Worm (Caenorhabditis elegans) whole organism, L4 larva: Measurements from ENCODE around the gene asp-18.
"Not testable (repeated sequence)": the region's sequence is repeated elsewhere in the genome, so short reads cannot be mapped to it uniquely, and the experiment has no call there.

Experiments used
- T20F7.1 ChIP-seq: fragments of 200-800 bp; sonication (Bioruptor generic); optimal IDR thresholded peaks from 2 replicates; lab custom pipeline; 2018; ENCODE audit warnings: mild to moderate bottlenecking, missing genetic modification characterization, missing compliant biosample characterization
- T26A8.4 ChIP-seq: fragments of 200-800 bp; sonication (Bioruptor generic); IDR thresholded peaks from 2 replicates; pipeline ENCODE4 v1.3.6; 2022; ENCODE audit warnings: missing genetic modification characterization, missing compliant biosample characterization
- ZK337.2 ChIP-seq: fragments of 200-800 bp; sonication (Bioruptor generic); IDR thresholded peaks from 2 replicates; pipeline ENCODE4 v1.3.6; 2022; ENCODE audit warnings: missing genetic modification reagents, missing genetic modification characterization, missing compliant biosample characterization
- aha-1 ChIP-seq: fragments of 150-350 bp; peaks from one replicate; lab custom pipeline; 2014; ENCODE audit warnings: missing biosample characterization, missing genetic modification characterization
- ceh-82 ChIP-seq: sonication (generic microtip); optimal IDR thresholded peaks from 2 replicates; lab custom pipeline; 2017; ENCODE audit warnings: missing biosample characterization, missing genetic modification characterization
- cey-2 ChIP-seq: sonication (generic microtip); optimal IDR thresholded peaks from 3 replicates; lab custom pipeline; 2017; ENCODE audit warnings: missing genetic modification characterization, mild to moderate bottlenecking, missing compliant biosample characterization, antibody characterized with exemption, borderline replicate concordance; ENCODE audit not compliant: insufficient read depth
- daf-19 ChIP-seq: fragments of 200-800 bp; sonication (Bioruptor generic); conservative IDR thresholded peaks from 2 replicates; pipeline ENCODE4 v1.3.6; 2022; ENCODE audit warnings: missing genetic modification characterization, missing compliant biosample characterization
- daf-8 ChIP-seq: fragments of 200-800 bp; sonication (Bioruptor generic); IDR thresholded peaks from 2 replicates; pipeline ENCODE4 v1.3.6; 2022; ENCODE audit warnings: missing genetic modification characterization, missing compliant biosample characterization
- dmd-6 ChIP-seq: fragments of 200-800 bp; sonication (Bioruptor generic); IDR thresholded peaks from 2 replicates; pipeline ENCODE4 v1.3.6; 2022; ENCODE audit warnings: missing genetic modification reagents, missing genetic modification characterization, missing compliant biosample characterization
- dmd-8 ChIP-seq: fragments of 200-800 bp; sonication (Bioruptor generic); IDR thresholded peaks from 2 replicates; pipeline ENCODE4 v1.3.6; 2022; ENCODE audit warnings: missing genetic modification characterization, missing compliant biosample characterization
- duxl-1 ChIP-seq: sonication (generic microtip); optimal IDR thresholded peaks from 2 replicates; lab custom pipeline; 2016; ENCODE audit warnings: mild to moderate bottlenecking, missing genetic modification characterization, moderate library complexity, missing compliant biosample characterization; ENCODE audit not compliant: poor library complexity
- fos-1 ChIP-seq: fragments of 150-350 bp; optimal IDR thresholded peaks from 2 replicates; lab custom pipeline; 2014; ENCODE audit warnings: missing biosample characterization, missing genetic modification characterization
- lim-7 ChIP-seq: fragments of 200-800 bp; sonication (Bioruptor generic); IDR thresholded peaks from 2 replicates; pipeline ENCODE4 v1.3.6; 2022; ENCODE audit warnings: missing genetic modification characterization, missing compliant biosample characterization
- lin-15B ChIP-seq: fragments of 150-350 bp; sonication (generic microtip); optimal IDR thresholded peaks from 3 replicates; lab custom pipeline; 2014; ENCODE audit warnings: missing biosample characterization, missing genetic modification characterization
- mes-2 ChIP-seq: sonication (generic microtip); optimal IDR thresholded peaks from 2 replicates; lab custom pipeline; 2016; ENCODE audit warnings: missing genotype, mild to moderate bottlenecking, missing genetic modification characterization, missing compliant biosample characterization; ENCODE audit not compliant: poor library complexity, severe bottlenecking
- nhr-102 ChIP-seq: sonication (generic microtip); optimal IDR thresholded peaks from 2 replicates; lab custom pipeline; 2016; ENCODE audit warnings: mild to moderate bottlenecking, missing genetic modification characterization, moderate library complexity, missing compliant biosample characterization
- nhr-28 ChIP-seq: fragments of 150-350 bp; optimal IDR thresholded peaks from 2 replicates; lab custom pipeline; 2014; ENCODE audit warnings: missing biosample characterization, missing genetic modification characterization
- nhr-41 ChIP-seq: fragments of 200-800 bp; sonication (Bioruptor generic); IDR thresholded peaks from 2 replicates; pipeline ENCODE4 v1.3.6; 2022; ENCODE audit warnings: missing genetic modification reagents, missing genetic modification characterization, missing compliant biosample characterization
- nhr-42 ChIP-seq: fragments of 200-800 bp; sonication (Bioruptor generic); IDR thresholded peaks from 2 replicates; pipeline ENCODE4 v1.3.6; 2022; ENCODE audit warnings: missing genetic modification characterization, missing compliant biosample characterization
- nhr-48 ChIP-seq: sonication (generic microtip); optimal IDR thresholded peaks from 2 replicates; lab custom pipeline; 2016; ENCODE audit warnings: mild to moderate bottlenecking, missing genetic modification characterization, missing compliant biosample characterization
- nhr-76 ChIP-seq: fragments of 150-350 bp; optimal IDR thresholded peaks from 2 replicates; lab custom pipeline; 2014; ENCODE audit warnings: missing biosample characterization, missing genetic modification characterization
- pqm-1 ChIP-seq: sonication (generic microtip); optimal IDR thresholded peaks from 2 replicates; lab custom pipeline; 2017; ENCODE audit warnings: missing biosample characterization, missing genetic modification characterization
- rbr-2 ChIP-seq: sonication (generic microtip); optimal IDR thresholded peaks from 2 replicates; lab custom pipeline; 2016; ENCODE audit warnings: missing genotype, missing genetic modification characterization, missing compliant biosample characterization
- saeg-2 ChIP-seq: fragments of 200-800 bp; sonication (Bioruptor generic); IDR thresholded peaks from 2 replicates; pipeline ENCODE4 v1.3.6; 2022; ENCODE audit warnings: missing genetic modification reagents, missing genetic modification characterization, missing compliant biosample characterization
- set-16 ChIP-seq: fragments of 200-800 bp; sonication (Bioruptor generic); IDR thresholded peaks from 2 replicates; pipeline ENCODE4 v1.3.6; 2022; ENCODE audit warnings: missing genetic modification reagents, missing genetic modification characterization, missing compliant biosample characterization
- skn-1 ChIP-seq: fragments of 150-350 bp; optimal IDR thresholded peaks from 2 replicates; lab custom pipeline; 2014; ENCODE audit warnings: missing biosample characterization, missing genetic modification characterization
- spr-3 ChIP-seq: fragments of 200-800 bp; sonication (Bioruptor generic); optimal IDR thresholded peaks from 2 replicates; lab custom pipeline; 2018; ENCODE audit warnings: mild to moderate bottlenecking, missing genetic modification characterization, missing compliant biosample characterization
- tag-97 ChIP-seq: fragments of 200-800 bp; sonication (Bioruptor generic); IDR thresholded peaks from 2 replicates; pipeline ENCODE4 v1.3.6; 2022; ENCODE audit warnings: missing genetic modification characterization, missing compliant biosample characterization
- unc-62 ChIP-seq, 3 experiments: fragments of 150-350 bp in 1 of 3; sonication (generic microtip); optimal IDR thresholded peaks in 2 of 3; peaks in 1 of 3; 1 replicate in 1 of 3; 2 replicates in 2 of 3; lab custom pipeline; 2014 to 2017; ENCODE audit warnings: missing biosample characterization in 3 of 3, missing genetic modification characterization in 3 of 3, missing genetic modification reagents in 3 of 3, missing genotype in 1 of 3
- vab-7 ChIP-seq: fragments of 200-800 bp; sonication (Bioruptor generic); IDR thresholded peaks from 2 replicates; pipeline ENCODE4 v1.3.6; 2022; ENCODE audit warnings: missing genetic modification reagents, missing genetic modification characterization, missing compliant biosample characterization
- zag-1 ChIP-seq: fragments of 150-350 bp; optimal IDR thresholded peaks from 2 replicates; lab custom pipeline; 2014; ENCODE audit warnings: missing biosample characterization, missing genetic modification characterization
- zfp-2 ChIP-seq: sonication (generic microtip); optimal IDR thresholded peaks from 2 replicates; lab custom pipeline; 2016; ENCODE audit warnings: mild to moderate bottlenecking, missing genetic modification characterization, missing compliant biosample characterization

asp-18 gene

ce11 chrV:18760174-18760573, 28.7 kb upstream of the asp-18 start, which contains the start of gene F11D11.3:
Gene F11D11.3 (minus strand): TSS chrV:18760274.
- TF ChIP-seq nhr-41, result no peak

ce11 chrV:18754328-18754727, 22.8 kb upstream of the asp-18 start, which contains the start of gene clec-254:
Gene clec-254 (minus strand): TSS chrV:18754428.
- TF ChIP-seq spr-3 (GFP tag; lab: Kevin White, UChicago); dmd-8 (GFP tag; lab: Robert Waterston, UW); dmd-6: not testable (repeated sequence)

ce11 chrV:18753036-18753435, 21.6 kb upstream of the asp-18 start, which contains the start of gene F11D11.6:
Gene F11D11.6 (minus strand): TSS chrV:18753136.
- TF ChIP-seq vab-7 (GFP tag; lab: Robert Waterston, UW), result no peak
- TF ChIP-seq lin-15B (tag; lab: Kevin White, UChicago), result no peak

ce11 chrV:18750445-18750844, 19.0 kb upstream of the asp-18 start, which contains the start of the genes F11D11.21 and F11D11.12:
Gene F11D11.21 (minus strand): TSS chrV:18750545.
Gene F11D11.12 (minus strand): TSS chrV:18750682.
- TF ChIP-seq unc-62 (GFP tag; optimal IDR thresholded peaks at IDR 0.05 in 1 of 2; lab: Kevin White, UChicago), result peak in 1 of 2 experiments; percentile 17
- TF ChIP-seq unc-62 (tag; optimal IDR thresholded peaks at IDR 0.05; lab: Kevin White, UChicago), result no peak
- TF ChIP-seq saeg-2 (GFP tag; lab: Robert Waterston, UW), result no peak

- TF ChIP-seq unc-62 (GFP tag; optimal IDR thresholded peaks at IDR 0.05 in 1 of 2; lab: Kevin White, UChicago) (peak in 1 of 2 experiments; percentile 41), unc-62 (tag; optimal IDR thresholded peaks at IDR 0.05; lab: Kevin White, UChicago) (no peak), rbr-2 (tag; lab: Kevin White, UChicago) (no peak)
These were observed 17.2 kb upstream of the asp-18 start, which contains the start of gene clec-252 for ce11 chrV:18748726-18749125. Gene clec-252 (minus strand): TSS chrV:18748826.

ce11 chrV:18746937-18747660, 15.6 kb upstream of the asp-18 start, which contains the start of gene clec-251:
Gene clec-251 (minus strand): TSS chrV:18746987.
- TF ChIP-seq ZK337.2 (GFP tag; lab: Robert Waterston, UW) (no peak), zfp-2 (no peak), mes-2 (no peak), set-16 (GFP tag; lab: Robert Waterston, UW) (peak; percentile 51; the same call in 1 of the 2 replicates), nhr-76 (tag; lab: Kevin White, UChicago) (no peak), aha-1 (tag; lab: Kevin White, UChicago) (peak; percentile 35), dmd-6 (no peak), lim-7 (GFP tag; lab: Robert Waterston, UW) (no peak)

ce11 chrV:18742108-18742507, 10.6 kb upstream of the asp-18 start, which contains the start of gene clec-250:
Gene clec-250 (minus strand): TSS chrV:18742208.
- TF ChIP-seq cey-2 (tag; lab: Kevin White, UChicago) (no peak), pqm-1 (tag; lab: Kevin White, UChicago) (no peak), T20F7.1 (GFP tag; lab: Kevin White, UChicago) (no peak), aha-1 (tag; lab: Kevin White, UChicago) (no peak), nhr-42 (GFP tag; lab: Robert Waterston, UW) (no peak), nhr-48 (no peak)
- TF ChIP-seq, all 104 proteins: peak for 0

ce11 chrV:18737646-18738045, 6.2 kb upstream of the asp-18 start:
- TF ChIP-seq nhr-102, result no peak
- no peak for TF ChIP-seq daf-8 (GFP tag; lab: Robert Waterston, UW)
- TF ChIP-seq ceh-82, result no peak
- TF ChIP-seq tag-97 (GFP tag; lab: Robert Waterston, UW), result no peak
- TF ChIP-seq zag-1 (tag; lab: Kevin White, UChicago), result no peak
- no peak for TF ChIP-seq lim-7 (GFP tag; lab: Robert Waterston, UW)
- no peak for TF ChIP-seq lin-15B (tag; lab: Kevin White, UChicago)
- TF ChIP-seq T26A8.4, result no peak
- peak; percentile 93 for TF ChIP-seq duxl-1 (tag; lab: Kevin White, UChicago)
- TF ChIP-seq nhr-28, result peak; percentile 1
- no peak for TF ChIP-seq vab-7 (GFP tag; lab: Robert Waterston, UW)
- no peak for TF ChIP-seq T20F7.1 (GFP tag; lab: Kevin White, UChicago)
- TF ChIP-seq skn-1 (tag; lab: Kevin White, UChicago), result no peak
- no peak for TF ChIP-seq daf-19 (GFP tag; lab: Robert Waterston, UW)
- TF ChIP-seq set-16 (GFP tag; lab: Robert Waterston, UW), result no peak
- no peak for TF ChIP-seq fos-1 (tag; lab: Kevin White, UChicago)
